Fruit fly (Drosophila melanogaster): Measurements from ENCODE around the gene ttm3.

- TF ChIP-seq insv (optimal IDR thresholded peaks at IDR 0.05) = no peak
- no peak for TF ChIP-seq psq (optimal IDR thresholded peaks at IDR 0.05)
- TF ChIP-seq Sin3A (optimal IDR thresholded peaks at IDR 0.05) = no peak
- TF ChIP-seq h (optimal IDR thresholded peaks at IDR 0.05) = no peak
- TF ChIP-seq Myc (optimal IDR thresholded peaks at IDR 0.05) = no peak
- no peak for TF ChIP-seq ttk (optimal IDR thresholded peaks at IDR 0.05)
Observed at dm6 chr2L:22065243-22065642, 14.2 kb upstream of the ttm3 start, which contains the start of gene CG42597.

Measured in Kc167 (cell line).